Worm (Caenorhabditis elegans) whole organism, late embryonic: ENCODE measurements around the gene gtf-2H2C.
A peak's percentile ranks its signal among the peaks of the same experiment; 100 is the strongest.

Experiments used
- ahr-1 ChIP-seq: sonication (generic microtip); optimal IDR thresholded peaks from 2 replicates; lab custom pipeline; 2016; ENCODE audit warnings: missing genetic modification characterization, missing compliant biosample characterization
- ama-1 ChIP-seq: fragments of 150-350 bp; optimal IDR thresholded peaks from 2 replicates; lab custom pipeline; 2014
- ceh-24 ChIP-seq: sonication (generic microtip); optimal IDR thresholded peaks from 2 replicates; lab custom pipeline; 2016; ENCODE audit warnings: mild to moderate bottlenecking, missing genetic modification characterization, missing compliant biosample characterization
- dmd-4 ChIP-seq: sonication (generic microtip); optimal IDR thresholded peaks from 2 replicates; lab custom pipeline; 2016; ENCODE audit warnings: borderline replicate concordance, missing genetic modification characterization, missing compliant biosample characterization
- ets-4 ChIP-seq: sonication (generic microtip); optimal IDR thresholded peaks from 2 replicates; lab custom pipeline; 2016; ENCODE audit warnings: missing genetic modification characterization, missing compliant biosample characterization
- fkh-10 ChIP-seq: fragments of 150-350 bp; optimal IDR thresholded peaks from 2 replicates; lab custom pipeline; 2014; ENCODE audit warnings: missing biosample characterization, missing genetic modification reagents, missing genetic modification characterization
- hlh-30 ChIP-seq: sonication (generic microtip); optimal IDR thresholded peaks from 2 replicates; lab custom pipeline; 2017; ENCODE audit warnings: antibody characterized with exemption, missing genetic modification characterization, missing compliant biosample characterization; ENCODE audit not compliant: insufficient read depth
- lin-11 ChIP-seq: fragments of 200-800 bp; sonication (Bioruptor generic); optimal IDR thresholded peaks from 2 replicates; lab custom pipeline; 2018; ENCODE audit warnings: mild to moderate bottlenecking, missing genetic modification characterization, missing compliant biosample characterization
- nhr-11 ChIP-seq: fragments of 150-350 bp; optimal IDR thresholded peaks from 2 replicates; lab custom pipeline; 2014; ENCODE audit warnings: missing biosample characterization, missing genetic modification characterization
- pqm-1 ChIP-seq: sonication (generic microtip); optimal IDR thresholded peaks from 2 replicates; lab custom pipeline; 2016; ENCODE audit warnings: missing genetic modification characterization, missing compliant biosample characterization

DNA sequence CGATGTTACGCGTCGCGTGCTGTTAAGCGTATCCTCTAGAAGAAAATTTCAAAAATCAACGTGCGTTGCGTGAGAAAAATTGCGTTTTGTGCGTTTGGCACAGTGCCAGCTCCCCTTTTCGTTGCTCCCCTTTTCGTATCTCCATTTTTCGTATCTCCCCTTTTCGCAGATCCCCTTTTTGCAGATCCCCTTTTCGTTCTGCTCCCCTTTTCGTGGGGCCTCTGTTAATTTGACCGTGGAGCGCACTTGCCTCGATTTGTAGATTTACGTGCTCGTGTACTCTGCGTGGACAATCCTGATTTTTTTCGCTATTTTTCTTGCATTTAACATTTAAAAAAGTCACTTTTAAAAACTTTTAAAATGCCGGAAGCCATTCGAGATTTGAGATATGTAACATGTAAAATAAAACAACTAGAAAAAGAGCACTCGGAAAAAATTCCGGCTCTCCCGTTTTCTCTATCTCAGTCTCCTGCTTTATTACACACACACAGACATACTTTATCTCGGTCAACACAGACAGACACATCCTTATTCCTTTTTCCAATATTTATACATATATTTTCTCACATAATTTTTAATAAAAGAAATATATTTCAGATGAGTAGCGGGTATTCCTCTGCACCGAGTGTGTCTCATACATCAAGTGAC is 33.1 kb upstream of the gtf-2H2C start, which contains the start of gene ttll-4:
- peak; percentile 12 for TF ChIP-seq pqm-1 (tag; lab: Kevin White, UChicago)
- peak; percentile 58 for TF ChIP-seq ahr-1 (tag; lab: Kevin White, UChicago)
- TF ChIP-seq ama-1: no peak
- TF ChIP-seq ets-4 (tag; lab: Kevin White, UChicago): peak; percentile 63
- no peak for TF ChIP-seq lin-11 (tag; lab: Kevin White, UChicago)
- TF ChIP-seq nhr-11 (tag; lab: Kevin White, UChicago): no peak
- TF ChIP-seq fkh-10 (GFP tag; lab: Kevin White, UChicago): no peak
- peak; percentile 79 for TF ChIP-seq dmd-4
- no peak for TF ChIP-seq ceh-24
- no peak for TF ChIP-seq hlh-30
